Worm (Caenorhabditis elegans) whole organism, L1 larva: ENCODE results near the gene srxa-18.

ENCODE experiments used
- ceh-82 ChIP-seq, 3 experiments: fragments of 150-350 bp in 1 of 3; sonication (generic microtip) in 2 of 3; optimal IDR thresholded peaks; 2 replicates each; lab custom pipeline; 2014 to 2017; ENCODE audit warnings: missing biosample characterization in 3 of 3, missing genetic modification characterization in 3 of 3
- ceh-90 ChIP-seq: sonication (generic microtip); optimal IDR thresholded peaks from 2 replicates; lab custom pipeline; 2016; ENCODE audit warnings: missing genetic modification characterization, missing compliant biosample characterization
- dpl-1 ChIP-seq, 3 experiments: fragments of 150-350 bp in 2 of 3; sonication (generic microtip) in 1 of 3; optimal IDR thresholded peaks; 2 replicates each; lab custom pipeline; 2014 to 2017; ENCODE audit warnings: missing biosample characterization in 3 of 3, missing genetic modification characterization in 3 of 3, missing genetic modification reagents in 3 of 3
- egl-27 ChIP-seq, 2 experiments: fragments of 150-350 bp in 1 of 2; sonication (generic microtip); optimal IDR thresholded peaks; 3 replicates each; lab custom pipeline; 2017 to 2018; ENCODE audit warnings: missing biosample characterization in 2 of 2, missing genetic modification characterization in 2 of 2, missing genetic modification reagents in 2 of 2
- mab-9 ChIP-seq: fragments of 200-800 bp; sonication (Bioruptor generic); IDR thresholded peaks from 2 replicates; pipeline ENCODE4 v1.3.6; 2022; ENCODE audit warnings: missing genetic modification reagents, missing genetic modification characterization, missing compliant biosample characterization
- nhr-11 ChIP-seq: fragments of 150-350 bp; optimal IDR thresholded peaks from 2 replicates; lab custom pipeline; 2014; ENCODE audit warnings: missing biosample characterization, missing genetic modification characterization
- nhr-12 ChIP-seq: sonication (generic microtip); optimal IDR thresholded peaks from 2 replicates; lab custom pipeline; 2017; ENCODE audit warnings: missing biosample characterization, missing genetic modification characterization
- nhr-28 ChIP-seq: fragments of 150-350 bp; optimal IDR thresholded peaks from 2 replicates; lab custom pipeline; 2014; ENCODE audit warnings: missing biosample characterization, missing genetic modification characterization
- pqm-1 ChIP-seq: sonication (generic microtip); optimal IDR thresholded peaks from 3 replicates; lab custom pipeline; 2017; ENCODE audit warnings: missing biosample characterization, missing genetic modification characterization
- unc-62 ChIP-seq: fragments of 150-350 bp; optimal IDR thresholded peaks from 2 replicates; lab custom pipeline; 2014; ENCODE audit warnings: missing biosample characterization, missing genetic modification reagents, missing genetic modification characterization
- ztf-11 ChIP-seq, 2 experiments: sonication (generic microtip); optimal IDR thresholded peaks; 2 replicates each; lab custom pipeline; 2016 to 2017; ENCODE audit warnings: missing genetic modification characterization in 2 of 2, missing biosample characterization in 1 of 2, missing compliant biosample characterization in 1 of 2

DNA sequence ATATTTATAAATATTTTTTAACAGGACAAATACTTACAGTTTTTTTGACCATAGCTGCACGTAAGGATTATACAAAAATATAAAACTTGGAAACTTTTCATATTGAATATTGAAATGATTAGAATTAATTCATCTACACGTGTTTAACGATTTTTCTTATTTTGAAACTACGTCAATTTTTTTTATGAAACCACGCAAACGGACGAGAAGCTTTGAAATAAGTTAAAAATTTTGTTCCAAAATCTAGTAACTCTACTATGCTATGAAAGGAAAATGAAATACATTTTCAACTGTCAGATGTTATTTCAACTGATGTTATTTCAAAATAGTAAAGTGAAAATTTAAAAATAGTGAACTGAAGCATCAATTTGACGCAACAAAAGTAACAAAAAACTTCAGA is 47.0 kb downstream of the srxa-18 start, which contains the start of gene F57A8.6:
- no peak for TF ChIP-seq nhr-28 (tag; lab: Kevin White, UChicago)
- TF ChIP-seq egl-27 (tag; optimal IDR thresholded peaks at IDR 0.05; lab: Kevin White, UChicago), result no peak
- TF ChIP-seq dpl-1 (GFP tag; optimal IDR thresholded peaks at IDR 0.05; lab: Kevin White, UChicago), result no peak
- TF ChIP-seq nhr-12, result no peak
- TF ChIP-seq mab-9 (GFP tag; lab: Robert Waterston, UW), result no peak
- no peak for TF ChIP-seq ceh-90 (tag; lab: Kevin White, UChicago)
- TF ChIP-seq nhr-11, result no peak
- no peak for TF ChIP-seq ztf-11 (tag; optimal IDR thresholded peaks at IDR 0.05; lab: Kevin White, UChicago)
- TF ChIP-seq ceh-82 (tag; optimal IDR thresholded peaks at IDR 0.05; lab: Kevin White, UChicago), result no peak
- TF ChIP-seq unc-62 (GFP tag; lab: Kevin White, UChicago), result no peak
- TF ChIP-seq pqm-1 (tag; lab: Kevin White, UChicago), result no peak
